In genomic region chrX:20235794-20236513, dm6 we compare ENCODE assay signal across 5 fruit fly cellular contexts.
TF ChIP-seq lines count a peak whose summit lies in the region.

Gene sw, minus strand, starts transcription at chrX:20236382.

- no peak for TF ChIP-seq CTCF in whole organism, embryonic (GFP tag; optimal IDR thresholded peaks at IDR 0.05; lab: Kevin White, UChicago)

TF ChIP-seq in whole organism, adult, 20 proteins besides CTCF, POLR2A, EP300 and RAD21 (continues in another document):
- no peak for TF ChIP-seq tj (GFP tag; optimal IDR thresholded peaks at IDR 0.05; lab: Kevin White, UChicago)
- TF ChIP-seq Hr96 (GFP tag; optimal IDR thresholded peaks at IDR 0.05; lab: Kevin White, UChicago), result peak; percentile 71
- no peak for TF ChIP-seq CG33017 (tag; optimal IDR thresholded peaks at IDR 0.05; lab: Kevin White, UChicago)
- TF ChIP-seq cic (GFP tag; optimal IDR thresholded peaks at IDR 0.05; lab: Kevin White, UChicago), result no peak
- peak; percentile 18 for TF ChIP-seq CG12768 (GFP tag; optimal IDR thresholded peaks at IDR 0.05; lab: Kevin White, UChicago)
- TF ChIP-seq CG11617 (GFP tag; optimal IDR thresholded peaks at IDR 0.05; lab: Kevin White, UChicago), result peak; percentile 54
- no peak for TF ChIP-seq Crg-1 (GFP tag; optimal IDR thresholded peaks at IDR 0.05; lab: Kevin White, UChicago)
- TF ChIP-seq kay (GFP tag; lab: Kevin White, UChicago; ENCODE audit: borderline replicate concordance), result no peak
- peak; percentile 63 for TF ChIP-seq CG5204 (GFP tag; optimal IDR thresholded peaks at IDR 0.05; lab: Kevin White, UChicago)
- TF ChIP-seq Mnt (GFP tag; optimal IDR thresholded peaks at IDR 0.05; lab: Kevin White, UChicago), result no peak
- peak; percentile 33 for TF ChIP-seq pad (GFP tag; optimal IDR thresholded peaks at IDR 0.05; lab: Kevin White, UChicago)
- TF ChIP-seq CG7101 (tag; optimal IDR thresholded peaks at IDR 0.05; lab: Kevin White, UChicago), result peak; percentile 57
- TF ChIP-seq Clk (GFP tag; optimal IDR thresholded peaks at IDR 0.05; lab: Kevin White, UChicago), result no peak
- peak; percentile 53 for TF ChIP-seq toe (GFP tag; optimal IDR thresholded peaks at IDR 0.05; lab: Kevin White, UChicago)
- peak; percentile 69 for TF ChIP-seq bab1 (GFP tag; optimal IDR thresholded peaks at IDR 0.05; lab: Kevin White, UChicago)
- peak; percentile 13 for TF ChIP-seq CG14711 (tag; optimal IDR thresholded peaks at IDR 0.05; lab: Kevin White, UChicago)
- TF ChIP-seq cnc (optimal IDR thresholded peaks at IDR 0.05; lab: Kevin White, UChicago), result no peak
- peak; percentile 54 for TF ChIP-seq CG1620 (GFP tag; optimal IDR thresholded peaks at IDR 0.05; lab: Kevin White, UChicago)

TF ChIP-seq in whole organism, embryonic, 481 proteins besides CTCF, POLR2A, EP300 and RAD21 (continues in another document):
- TF ChIP-seq hth (optimal IDR thresholded peaks at IDR 0.05; lab: Kevin White, UChicago) (no peak), CG9215 (GFP tag; IDR thresholded peaks at IDR 0.05; lab: Robert Waterston, UW) (peak; percentile 85), Aef1 (GFP tag; IDR thresholded peaks at IDR 0.05; lab: Robert Waterston, UW) (peak; percentile 74), ab (GFP tag; optimal IDR thresholded peaks at IDR 0.05; lab: Kevin White, UChicago) (no peak), pnt (GFP tag; optimal IDR thresholded peaks at IDR 0.05; lab: Kevin White, UChicago) (peak; percentile 52), Dip2 (GFP tag; IDR thresholded peaks at IDR 0.05; lab: Robert Waterston, UW) (no peak), CG3726 (GFP tag; IDR thresholded peaks at IDR 0.05; lab: Robert Waterston, UW) (no peak), sim (GFP tag; IDR thresholded peaks at IDR 0.05; lab: Robert Waterston, UW) (no peak), CG10565 (GFP tag; optimal IDR thresholded peaks at IDR 0.05; lab: Kevin White, UChicago) (no peak), TFAM (GFP tag; optimal IDR thresholded peaks at IDR 0.05; lab: Kevin White, UChicago) (no peak), CG12299 (tag; optimal IDR thresholded peaks at IDR 0.05; lab: Kevin White, UChicago) (peak; percentile 28), Jarid2 (GFP tag; optimal IDR thresholded peaks at IDR 0.05; lab: Kevin White, UChicago) (peak; percentile 25), slou (GFP tag; optimal IDR thresholded peaks at IDR 0.05; lab: Kevin White, UChicago) (peak; percentile 10), exex (tag; optimal IDR thresholded peaks at IDR 0.05; lab: Kevin White, UChicago) (no peak), cas (GFP tag; IDR thresholded peaks at IDR 0.05; lab: Robert Waterston, UW) (peak; percentile 77), CG17802 (tag; optimal IDR thresholded peaks at IDR 0.05; lab: Kevin White, UChicago) (peak; percentile 8), CG17912 (GFP tag; optimal IDR thresholded peaks at IDR 0.05; lab: Kevin White, UChicago) (no peak), CG10431 (GFP tag; optimal IDR thresholded peaks at IDR 0.05; lab: Kevin White, UChicago) (no peak), NK7.1 (GFP tag; optimal IDR thresholded peaks at IDR 0.05; lab: Kevin White, UChicago) (peak; percentile 11), CG2120 (GFP tag; optimal IDR thresholded peaks at IDR 0.05; lab: Kevin White, UChicago) (peak; percentile 77)

TF ChIP-seq in whole organism, prepupa, 60 proteins besides CTCF, POLR2A, EP300 and RAD21 (continues in another document):
- peak; percentile 63 for TF ChIP-seq eg (GFP tag; IDR thresholded peaks at IDR 0.05; lab: Robert Waterston, UW)
- peak; percentile 76 for TF ChIP-seq Eip78C (GFP tag; lab: Kevin White, UChicago)
- no peak for TF ChIP-seq salr (GFP tag; optimal IDR thresholded peaks at IDR 0.05; lab: Kevin White, UChicago)
- peak; percentile 2 for TF ChIP-seq CG4318 (GFP tag; optimal IDR thresholded peaks at IDR 0.05; lab: Kevin White, UChicago)
- TF ChIP-seq dac (GFP tag; optimal IDR thresholded peaks at IDR 0.05; lab: Kevin White, UChicago), result peak; percentile 12
- peak; percentile 31 for TF ChIP-seq Hr4 (GFP tag; optimal IDR thresholded peaks at IDR 0.05; lab: Kevin White, UChicago)
- TF ChIP-seq CG6808 (GFP tag; optimal IDR thresholded peaks at IDR 0.05; lab: Kevin White, UChicago), result peak; percentile 31
- TF ChIP-seq fd59A (GFP tag; optimal IDR thresholded peaks at IDR 0.05; lab: Kevin White, UChicago), result no peak
- TF ChIP-seq CG34406 (GFP tag; optimal IDR thresholded peaks at IDR 0.05; lab: Kevin White, UChicago), result peak; percentile 39
- peak; percentile 56 for TF ChIP-seq CG1621 (tag; optimal IDR thresholded peaks at IDR 0.05; lab: Kevin White, UChicago)
- TF ChIP-seq CG32006 (GFP tag; optimal IDR thresholded peaks at IDR 0.05; lab: Kevin White, UChicago), result peak; percentile 56
- peak in 1 of 2 experiments; percentile 10 for TF ChIP-seq ss (GFP tag; optimal IDR thresholded peaks at IDR 0.05; lab: Kevin White, UChicago)
- TF ChIP-seq CG6163 (GFP tag; IDR thresholded peaks at IDR 0.05; lab: Robert Waterston, UW), result no peak
- TF ChIP-seq net (GFP tag; optimal IDR thresholded peaks at IDR 0.05; lab: Kevin White, UChicago), result no peak
- peak; percentile 22 for TF ChIP-seq CG11902 (GFP tag; optimal IDR thresholded peaks at IDR 0.05; lab: Kevin White, UChicago)
- TF ChIP-seq CG15336 (GFP tag; IDR thresholded peaks at IDR 0.05; lab: Robert Waterston, UW), result no peak
- TF ChIP-seq CG6792 (GFP tag; optimal IDR thresholded peaks at IDR 0.05; lab: Kevin White, UChicago), result peak; percentile 27
- no peak for TF ChIP-seq CG7368 (GFP tag; optimal IDR thresholded peaks at IDR 0.05; lab: Kevin White, UChicago)
- peak; percentile 28 for TF ChIP-seq acj6 (GFP tag; optimal IDR thresholded peaks at IDR 0.05; lab: Kevin White, UChicago)
- peak; percentile 41 for TF ChIP-seq topi (GFP tag; optimal IDR thresholded peaks at IDR 0.05; lab: Kevin White, UChicago)

TF ChIP-seq in whole organism, pupa, 21 proteins besides CTCF, POLR2A, EP300 and RAD21:
- TF ChIP-seq CG8301 (tag; optimal IDR thresholded peaks at IDR 0.05; lab: Kevin White, UChicago) (peak; percentile 8), CG34367 (tag; optimal IDR thresholded peaks at IDR 0.05; lab: Kevin White, UChicago) (no peak), CG15710 (tag; optimal IDR thresholded peaks at IDR 0.05; lab: Kevin White, UChicago) (peak; percentile 51), CG8159 (tag; optimal IDR thresholded peaks at IDR 0.05; lab: Kevin White, UChicago) (peak; percentile 51), CG10348 (GFP tag; IDR thresholded peaks at IDR 0.05; lab: Robert Waterston, UW) (no peak), D1 (tag; optimal IDR thresholded peaks at IDR 0.05; lab: Kevin White, UChicago) (no peak), CG4496 (GFP tag; IDR thresholded peaks at IDR 0.05; lab: Robert Waterston, UW) (peak; percentile 68; the same call in 2 of the 3 replicates), Snoo (tag; optimal IDR thresholded peaks at IDR 0.05; lab: Kevin White, UChicago) (peak; percentile 32), fd96Ca (GFP tag; IDR thresholded peaks at IDR 0.05; lab: Robert Waterston, UW) (peak; percentile 70; the same call in 2 of the 3 replicates), CG17806 (tag; optimal IDR thresholded peaks at IDR 0.05; lab: Kevin White, UChicago) (peak; percentile 12), Ets98B (GFP tag; IDR thresholded peaks at IDR 0.05; lab: Robert Waterston, UW) (peak; percentile 33; the same call in 1 of the 2 replicates), CG9948 (tag; optimal IDR thresholded peaks at IDR 0.05; lab: Kevin White, UChicago) (peak; percentile 30), Pif1A (GFP tag; optimal IDR thresholded peaks at IDR 0.05; lab: Kevin White, UChicago) (peak; percentile 6), rn (GFP tag; IDR thresholded peaks at IDR 0.05; lab: Robert Waterston, UW) (no peak), Pif1B (GFP tag; optimal IDR thresholded peaks at IDR 0.05; lab: Kevin White, UChicago) (no peak)

TF ChIP-seq in whole organism, wandering third instar larva, 38 proteins besides CTCF, POLR2A, EP300 and RAD21 (continues in another document):
- TF ChIP-seq Jra (GFP tag; optimal IDR thresholded peaks at IDR 0.05; lab: Kevin White, UChicago) (peak; percentile 46), dl (GFP tag; optimal IDR thresholded peaks at IDR 0.05; lab: Kevin White, UChicago; ENCODE audit: insufficient read depth in 1 of 2, partially characterized antibody in 2 of 2) (no peak), CG32264 (GFP tag; optimal IDR thresholded peaks at IDR 0.05; lab: Kevin White, UChicago) (no peak), pan (optimal IDR thresholded peaks at IDR 0.05; lab: Kevin White, UChicago) (no peak), Rel (GFP tag; optimal IDR thresholded peaks at IDR 0.05; lab: Kevin White, UChicago) (no peak), Rel (tag; optimal IDR thresholded peaks at IDR 0.05; lab: Kevin White, UChicago) (no peak), woc (GFP tag; optimal IDR thresholded peaks at IDR 0.05; lab: Kevin White, UChicago) (peak; percentile 78), psq (GFP tag; optimal IDR thresholded peaks at IDR 0.05; lab: Kevin White, UChicago) (peak; percentile 13), sage (GFP tag; optimal IDR thresholded peaks at IDR 0.05; lab: Kevin White, UChicago) (no peak), usp (GFP tag; optimal IDR thresholded peaks at IDR 0.05; lab: Kevin White, UChicago) (no peak), GATAd (GFP tag; optimal IDR thresholded peaks at IDR 0.05; lab: Kevin White, UChicago) (no peak), Hnf4 (GFP tag; optimal IDR thresholded peaks at IDR 0.05; lab: Kevin White, UChicago) (peak; percentile 57), rgr (GFP tag; optimal IDR thresholded peaks at IDR 0.05; lab: Kevin White, UChicago) (peak; percentile 26), dmrt93B (GFP tag; optimal IDR thresholded peaks at IDR 0.05; lab: Kevin White, UChicago) (peak; percentile 47), Abd-B (GFP tag; optimal IDR thresholded peaks at IDR 0.05; lab: Kevin White, UChicago) (no peak), Myc (optimal IDR thresholded peaks at IDR 0.05; lab: Kevin White, UChicago) (no peak), ey (GFP tag; optimal IDR thresholded peaks at IDR 0.05; lab: Kevin White, UChicago) (peak; percentile 56), N (GFP tag; optimal IDR thresholded peaks at IDR 0.05; lab: Kevin White, UChicago) (no peak), HLH106 (tag; optimal IDR thresholded peaks at IDR 0.05; lab: Kevin White, UChicago) (peak; percentile 76), CrebA (GFP tag; optimal IDR thresholded peaks at IDR 0.05; lab: Kevin White, UChicago; ENCODE audit: borderline replicate concordance) (no peak), foxo (GFP tag; optimal IDR thresholded peaks at IDR 0.05; lab: Kevin White, UChicago) (peak in 1 of 2 experiments; percentile 53), CG9705 (GFP tag; optimal IDR thresholded peaks at IDR 0.05; lab: Kevin White, UChicago) (peak; percentile 52), Hr83 (GFP tag; optimal IDR thresholded peaks at IDR 0.05; lab: Kevin White, UChicago; ENCODE audit: poor library complexity, severe bottlenecking) (no peak), dsf (GFP tag; optimal IDR thresholded peaks at IDR 0.05; lab: Kevin White, UChicago; ENCODE audit: borderline replicate concordance) (no peak), brk (GFP tag; optimal IDR thresholded peaks at IDR 0.05; lab: Kevin White, UChicago) (no peak), h (GFP tag; optimal IDR thresholded peaks at IDR 0.05; lab: Kevin White, UChicago) (peak; percentile 31), fru (GFP tag; optimal IDR thresholded peaks at IDR 0.05; lab: Kevin White, UChicago) (peak; percentile 73), Mio (GFP tag; optimal IDR thresholded peaks at IDR 0.05; lab: Kevin White, UChicago) (no peak)
